Worm (Caenorhabditis elegans) whole organism, L4 larva: ENCODE results near the gene C01G12.13.

Experiments used
- D1046.2 ChIP-seq: fragments of 200-800 bp; sonication (Bioruptor generic); IDR thresholded peaks from 2 replicates; pipeline ENCODE4 v1.3.6; 2022; ENCODE audit warnings: missing genetic modification characterization, missing compliant biosample characterization
- R02D3.7 ChIP-seq: fragments of 150-350 bp; sonication (generic microtip); optimal IDR thresholded peaks from 3 replicates; lab custom pipeline; 2014; ENCODE audit warnings: missing biosample characterization, missing genetic modification characterization
- T20F7.1 ChIP-seq: fragments of 200-800 bp; sonication (Bioruptor generic); optimal IDR thresholded peaks from 2 replicates; lab custom pipeline; 2018; ENCODE audit warnings: mild to moderate bottlenecking, missing genetic modification characterization, missing compliant biosample characterization
- T26A8.4 ChIP-seq: fragments of 200-800 bp; sonication (Bioruptor generic); IDR thresholded peaks from 2 replicates; pipeline ENCODE4 v1.3.6; 2022; ENCODE audit warnings: missing genetic modification characterization, missing compliant biosample characterization
- Y105C5A.15 ChIP-seq: fragments of 200-800 bp; sonication (Bioruptor generic); IDR thresholded peaks from 2 replicates; pipeline ENCODE4 v1.3.6; 2022; ENCODE audit warnings: missing genetic modification characterization, missing compliant biosample characterization
- Y48G9A.11 ChIP-seq: fragments of 200-800 bp; sonication (Bioruptor generic); IDR thresholded peaks from 2 replicates; pipeline ENCODE4 v1.3.6; 2022; ENCODE audit warnings: missing genetic modification reagents, missing genetic modification characterization, missing compliant biosample characterization
- ZK546.5 ChIP-seq, 2 experiments: sonication (generic microtip); optimal IDR thresholded peaks; 2 replicates each; lab custom pipeline; 2017; ENCODE audit warnings: missing biosample characterization in 2 of 2, missing genetic modification characterization in 2 of 2
- aha-1 ChIP-seq: fragments of 150-350 bp; peaks from one replicate; lab custom pipeline; 2014; ENCODE audit warnings: missing biosample characterization, missing genetic modification characterization
- arid-1 ChIP-seq: fragments of 200-800 bp; sonication (Bioruptor generic); conservative IDR thresholded peaks from 2 replicates; pipeline ENCODE4 v1.3.6; 2022; ENCODE audit warnings: missing genetic modification reagents, missing genetic modification characterization, missing compliant biosample characterization
- attf-4 ChIP-seq: sonication (generic microtip); optimal IDR thresholded peaks from 3 replicates; lab custom pipeline; 2017; ENCODE audit warnings: missing biosample characterization, missing genetic modification characterization
- ceh-28 ChIP-seq: fragments of 150-350 bp; optimal IDR thresholded peaks from 2 replicates; lab custom pipeline; 2014; ENCODE audit warnings: missing biosample characterization, missing genetic modification reagents, missing genetic modification characterization
- ceh-32 ChIP-seq: sonication (generic microtip); optimal IDR thresholded peaks from 2 replicates; lab custom pipeline; 2016; ENCODE audit warnings: mild to moderate bottlenecking, missing genetic modification characterization, missing compliant biosample characterization; ENCODE audit not compliant: poor library complexity
- ceh-44 ChIP-seq: fragments of 200-800 bp; sonication (Bioruptor generic); IDR thresholded peaks from 2 replicates; pipeline ENCODE4 v1.3.6; 2022; ENCODE audit warnings: missing genetic modification reagents, missing genetic modification characterization, missing compliant biosample characterization
- ces-1 ChIP-seq: fragments of 150-350 bp; sonication (generic microtip); optimal IDR thresholded peaks from 4 replicates; lab custom pipeline; 2014; ENCODE audit warnings: missing biosample characterization, missing genetic modification reagents, missing genetic modification characterization
- daf-12 ChIP-seq: fragments of 150-350 bp; optimal IDR thresholded peaks from 2 replicates; lab custom pipeline; 2014; ENCODE audit warnings: missing biosample characterization, missing genetic modification reagents, missing genetic modification characterization
- daf-16 ChIP-seq, 3 experiments: sonication (generic microtip); optimal IDR thresholded peaks; 2 replicates each; lab custom pipeline; 2016 to 2017; ENCODE audit warnings: missing genetic modification characterization in 3 of 3, missing genetic modification reagents in 3 of 3, mild to moderate bottlenecking in 2 of 3, missing compliant biosample characterization in 2 of 3, missing biosample characterization in 1 of 3, moderate library complexity in 1 of 3
- daf-8 ChIP-seq: fragments of 200-800 bp; sonication (Bioruptor generic); IDR thresholded peaks from 2 replicates; pipeline ENCODE4 v1.3.6; 2022; ENCODE audit warnings: missing genetic modification characterization, missing compliant biosample characterization
- dmd-6 ChIP-seq: fragments of 200-800 bp; sonication (Bioruptor generic); IDR thresholded peaks from 2 replicates; pipeline ENCODE4 v1.3.6; 2022; ENCODE audit warnings: missing genetic modification reagents, missing genetic modification characterization, missing compliant biosample characterization
- dmd-9 ChIP-seq: fragments of 200-800 bp; sonication (Bioruptor generic); IDR thresholded peaks from 2 replicates; pipeline ENCODE4 v1.3.6; 2022; ENCODE audit warnings: missing genetic modification reagents, missing genetic modification characterization, missing compliant biosample characterization
- duxl-1 ChIP-seq: sonication (generic microtip); optimal IDR thresholded peaks from 2 replicates; lab custom pipeline; 2016; ENCODE audit warnings: mild to moderate bottlenecking, missing genetic modification characterization, moderate library complexity, missing compliant biosample characterization; ENCODE audit not compliant: poor library complexity
- dve-1 ChIP-seq: sonication (generic microtip); optimal IDR thresholded peaks from 2 replicates; lab custom pipeline; 2017; ENCODE audit warnings: antibody characterized with exemption, mild to moderate bottlenecking, missing genetic modification characterization, missing compliant biosample characterization; ENCODE audit not compliant: insufficient read depth
- fos-1 ChIP-seq: fragments of 150-350 bp; optimal IDR thresholded peaks from 2 replicates; lab custom pipeline; 2014; ENCODE audit warnings: missing biosample characterization, missing genetic modification characterization
- gei-8 ChIP-seq: fragments of 200-800 bp; sonication (Bioruptor generic); optimal IDR thresholded peaks from 2 replicates; lab custom pipeline; 2018; ENCODE audit warnings: mild to moderate bottlenecking, missing genetic modification characterization, missing compliant biosample characterization
- hlh-11 ChIP-seq: fragments of 200-800 bp; sonication (Bioruptor generic); optimal IDR thresholded peaks from 2 replicates; lab custom pipeline; 2018; ENCODE audit warnings: mild to moderate bottlenecking, missing genetic modification characterization, missing compliant biosample characterization
- hlh-30 ChIP-seq: sonication (generic microtip); optimal IDR thresholded peaks from 2 replicates; lab custom pipeline; 2017; ENCODE audit warnings: antibody characterized with exemption, mild to moderate bottlenecking, missing genetic modification characterization, missing compliant biosample characterization; ENCODE audit not compliant: insufficient read depth
- hmg-1.1 ChIP-seq: fragments of 200-800 bp; sonication (Bioruptor generic); IDR thresholded peaks from 2 replicates; pipeline ENCODE4 v1.3.6; 2022; ENCODE audit warnings: missing genetic modification reagents, missing genetic modification characterization, missing compliant biosample characterization
- jun-1 ChIP-seq: fragments of 150-350 bp; optimal IDR thresholded peaks from 2 replicates; lab custom pipeline; 2014; ENCODE audit warnings: missing biosample characterization, missing genetic modification reagents, missing genetic modification characterization
- lin-13 ChIP-seq: fragments of 150-350 bp; optimal IDR thresholded peaks from 2 replicates; lab custom pipeline; 2014; ENCODE audit warnings: missing biosample characterization, missing genetic modification reagents, missing genetic modification characterization
- lir-3 ChIP-seq: sonication (generic microtip); optimal IDR thresholded peaks from 2 replicates; lab custom pipeline; 2016; ENCODE audit warnings: mild to moderate bottlenecking, missing genetic modification characterization, missing compliant biosample characterization
- mdl-1 ChIP-seq, 2 experiments: fragments of 150-350 bp in 1 of 2; sonication (generic microtip) in 1 of 2; optimal IDR thresholded peaks; 2 replicates each; lab custom pipeline; 2014 to 2017; ENCODE audit warnings: missing biosample characterization in 2 of 2, missing genetic modification characterization in 2 of 2
- mdt-29 ChIP-seq: fragments of 200-800 bp; sonication (Bioruptor generic); IDR thresholded peaks from 2 replicates; pipeline ENCODE4 v1.3.6; 2022; ENCODE audit warnings: missing genetic modification reagents, missing genetic modification characterization, missing compliant biosample characterization
- mes-2 ChIP-seq: sonication (generic microtip); optimal IDR thresholded peaks from 2 replicates; lab custom pipeline; 2016; ENCODE audit warnings: missing genotype, mild to moderate bottlenecking, missing genetic modification characterization, missing compliant biosample characterization; ENCODE audit not compliant: poor library complexity, severe bottlenecking
- nhr-102 ChIP-seq: sonication (generic microtip); optimal IDR thresholded peaks from 2 replicates; lab custom pipeline; 2016; ENCODE audit warnings: mild to moderate bottlenecking, missing genetic modification characterization, moderate library complexity, missing compliant biosample characterization
- nhr-28 ChIP-seq: fragments of 150-350 bp; optimal IDR thresholded peaks from 2 replicates; lab custom pipeline; 2014; ENCODE audit warnings: missing biosample characterization, missing genetic modification characterization
- nhr-41 ChIP-seq: fragments of 200-800 bp; sonication (Bioruptor generic); IDR thresholded peaks from 2 replicates; pipeline ENCODE4 v1.3.6; 2022; ENCODE audit warnings: missing genetic modification reagents, missing genetic modification characterization, missing compliant biosample characterization
- nhr-6 ChIP-seq: fragments of 150-350 bp; optimal IDR thresholded peaks from 2 replicates; lab custom pipeline; 2014; ENCODE audit warnings: missing biosample characterization, missing genetic modification characterization
- pha-4 ChIP-seq, 2 experiments: fragments of 150-350 bp in 1 of 2; fragments of 200-800 bp in 1 of 2; sonication (Bioruptor generic) in 1 of 2; IDR thresholded peaks in 1 of 2; optimal IDR thresholded peaks in 1 of 2; 2 replicates each; pipeline versions ENCODE4 v1.3.6 to Lab custom; 2014 to 2022; ENCODE audit warnings: missing genetic modification characterization in 2 of 2, missing genetic modification reagents in 2 of 2, missing biosample characterization in 1 of 2, missing compliant biosample characterization in 1 of 2
- snpc-4 ChIP-seq: fragments of 150-350 bp; optimal IDR thresholded peaks from 2 replicates; lab custom pipeline; 2014; ENCODE audit warnings: missing biosample characterization, missing genetic modification characterization
- spr-3 ChIP-seq: fragments of 200-800 bp; sonication (Bioruptor generic); optimal IDR thresholded peaks from 2 replicates; lab custom pipeline; 2018; ENCODE audit warnings: mild to moderate bottlenecking, missing genetic modification characterization, missing compliant biosample characterization
- zag-1 ChIP-seq: fragments of 150-350 bp; optimal IDR thresholded peaks from 2 replicates; lab custom pipeline; 2014; ENCODE audit warnings: missing biosample characterization, missing genetic modification characterization
- ztf-7 ChIP-seq: fragments of 150-350 bp; optimal IDR thresholded peaks from 2 replicates; lab custom pipeline; 2014; ENCODE audit warnings: missing biosample characterization, missing genetic modification characterization

C01G12.13 gene

ce11 chrII:14598367-14598766 lies 21.8 kb downstream of the C01G12.13 start (continued):
- peak; percentile 23; the same call in 1 of the 2 replicates for TF ChIP-seq pha-4 (GFP tag; IDR thresholded peaks at IDR 0.05; lab: Robert Waterston, UW)
- TF ChIP-seq pha-4 (tag; optimal IDR thresholded peaks at IDR 0.05; lab: Kevin White, UChicago), result no peak
- TF ChIP-seq nhr-41 (GFP tag; lab: Robert Waterston, UW), result no peak
- peak; percentile 91 for TF ChIP-seq hlh-11

ce11 chrII:14599284-14599862 lies 22.8 kb downstream of the C01G12.13 start:
- TF ChIP-seq Y105C5A.15 (GFP tag; lab: Robert Waterston, UW) (0 out of 2 replicates have a peak, but pooled peaks have one; percentile 58), lin-13 (no peak), daf-8 (GFP tag; lab: Robert Waterston, UW) (no peak), ceh-32 (tag; lab: Kevin White, UChicago) (no peak), dmd-9 (no peak), mes-2 (tag; lab: Kevin White, UChicago) (no peak), R02D3.7 (no peak), attf-4 (tag; lab: Kevin White, UChicago) (no peak), zag-1 (tag; lab: Kevin White, UChicago) (no peak), D1046.2 (no peak), hlh-11 (no peak), hmg-1.1 (GFP tag; lab: Robert Waterston, UW) (no peak), gei-8 (GFP tag; lab: Kevin White, UChicago) (no peak), mdt-29 (GFP tag; lab: Robert Waterston, UW) (no peak), T26A8.4 (GFP tag; lab: Robert Waterston, UW) (no peak), nhr-6 (no peak), nhr-28 (tag; lab: Kevin White, UChicago) (peak; percentile 43), lir-3 (tag; lab: Kevin White, UChicago) (no peak), daf-16 (GFP tag; optimal IDR thresholded peaks at IDR 0.05; lab: Kevin White, UChicago) (no peak), daf-16 (tag; optimal IDR thresholded peaks at IDR 0.05; lab: Kevin White, UChicago) (peak; percentile 79), ztf-7 (tag; lab: Kevin White, UChicago) (no peak), duxl-1 (tag; lab: Kevin White, UChicago) (no peak), daf-12 (tag; lab: Kevin White, UChicago) (no peak), mdl-1 (tag; optimal IDR thresholded peaks at IDR 0.05; lab: Kevin White, UChicago) (no peak), fos-1 (tag; lab: Kevin White, UChicago) (no peak), ceh-28 (no peak), arid-1 (GFP tag; lab: Robert Waterston, UW) (no peak), aha-1 (tag; lab: Kevin White, UChicago) (peak; percentile 54), nhr-102 (tag; lab: Kevin White, UChicago) (no peak), ceh-44 (GFP tag; lab: Robert Waterston, UW) (no peak), snpc-4 (tag; lab: Kevin White, UChicago) (no peak), ZK546.5 (tag; optimal IDR thresholded peaks at IDR 0.05; lab: Kevin White, UChicago) (no peak), dmd-6 (no peak), dve-1 (tag; lab: Kevin White, UChicago) (peak; percentile 24), spr-3 (GFP tag; lab: Kevin White, UChicago) (no peak), ces-1 (GFP tag; lab: Kevin White, UChicago) (no peak), nhr-41 (GFP tag; lab: Robert Waterston, UW) (no peak), jun-1 (no peak), T20F7.1 (GFP tag; lab: Kevin White, UChicago) (no peak), Y48G9A.11 (GFP tag; lab: Robert Waterston, UW) (no peak), hlh-30 (tag; lab: Kevin White, UChicago) (peak; percentile 12)
